Fruit fly (Drosophila melanogaster) whole organism, embryonic: Measurements from ENCODE around the gene goe.
A peak's percentile ranks its signal among the peaks of the same experiment; 100 is the strongest.

Experiments
- Abd-B ChIP-seq: fragments of 200-800 bp; sonication (Bioruptor generic); optimal IDR thresholded peaks from 2 replicates; lab custom pipeline; 2018; ENCODE audit warnings: missing biosample characterization, mild to moderate bottlenecking, missing genetic modification characterization, moderate library complexity
- Aef1 ChIP-seq: fragments of 200-800 bp; sonication (Bioruptor generic); IDR thresholded peaks from 3 replicates; pipeline ENCODE4 v1.3.6; 2022; ENCODE audit warnings: missing biosample characterization, missing genetic modification characterization
- C15 ChIP-seq: fragments of 200-800 bp; sonication (Bioruptor generic); IDR thresholded peaks from 3 replicates; pipeline ENCODE4 v1.3.6; 2022; ENCODE audit warnings: missing biosample characterization, missing genetic modification characterization
- CG10543 ChIP-seq: fragments of 200-800 bp; sonication (Bioruptor generic); optimal IDR thresholded peaks from 3 replicates; lab custom pipeline; 2017; ENCODE audit warnings: missing biosample characterization, mild to moderate bottlenecking, missing genetic modification characterization, moderate library complexity
- CG11398 ChIP-seq: fragments of 200-800 bp; sonication (Bioruptor generic); optimal IDR thresholded peaks from 2 replicates; lab custom pipeline; 2016; ENCODE audit warnings: missing biosample characterization, missing genetic modification characterization
- CG11560 ChIP-seq: fragments of 200-800 bp; sonication (Bioruptor generic); IDR thresholded peaks from 3 replicates; pipeline ENCODE4 v1.3.6; 2022; ENCODE audit warnings: missing biosample characterization, missing genetic modification characterization
- CG13296 ChIP-seq: fragments of 200-800 bp; sonication (Bioruptor generic); optimal IDR thresholded peaks from 3 replicates; lab custom pipeline; 2018; ENCODE audit warnings: missing biosample characterization, mild to moderate bottlenecking, missing genetic modification characterization
- CG15269 ChIP-seq: fragments of 200-800 bp; sonication (Bioruptor generic); optimal IDR thresholded peaks from 2 replicates; lab custom pipeline; 2018; ENCODE audit warnings: missing biosample characterization, mild to moderate bottlenecking, missing genetic modification characterization, moderate library complexity
- CG1603 ChIP-seq: fragments of 200-800 bp; sonication (Bioruptor generic); optimal IDR thresholded peaks from 2 replicates; lab custom pipeline; 2019; ENCODE audit warnings: missing biosample characterization, mild to moderate bottlenecking, missing genetic modification characterization, moderate library complexity
- CG17328 ChIP-seq: fragments of 200-800 bp; sonication (Bioruptor generic); IDR thresholded peaks from 2 replicates; pipeline ENCODE4 v1.3.6; 2022; ENCODE audit warnings: missing biosample characterization, missing genetic modification characterization
- CG18476 ChIP-seq: fragments of 200-800 bp; sonication (Bioruptor generic); optimal IDR thresholded peaks from 2 replicates; lab custom pipeline; 2016; ENCODE audit warnings: missing biosample characterization, mild to moderate bottlenecking, missing genetic modification characterization
- CG2199 ChIP-seq: fragments of 200-800 bp; sonication (Bioruptor generic); IDR thresholded peaks from 3 replicates; pipeline ENCODE4 v1.3.6; 2022; ENCODE audit warnings: missing biosample characterization, missing genetic modification characterization
- CG3065 ChIP-seq: fragments of 200-800 bp; sonication (Bioruptor generic); optimal IDR thresholded peaks from 2 replicates; lab custom pipeline; 2016; ENCODE audit warnings: missing biosample characterization, missing genetic modification characterization
- CG31441 ChIP-seq: fragments of 200-800 bp; sonication (Bioruptor generic); IDR thresholded peaks from 2 replicates; pipeline ENCODE4 v1.3.6; 2022; ENCODE audit warnings: missing biosample characterization, missing genetic modification characterization
- CG32772 ChIP-seq: fragments of 200-800 bp; sonication (Bioruptor generic); IDR thresholded peaks from 2 replicates; pipeline ENCODE4 v1.3.6; 2022; ENCODE audit warnings: missing biosample characterization, missing genetic modification characterization
- CG3847 ChIP-seq: fragments of 200-800 bp; sonication (Bioruptor generic); IDR thresholded peaks from 2 replicates; pipeline ENCODE4 v1.3.6; 2022; ENCODE audit warnings: missing biosample characterization, missing genetic modification characterization
- CG4617 ChIP-seq: fragments of 200-800 bp; sonication (Bioruptor generic); optimal IDR thresholded peaks from 3 replicates; lab custom pipeline; 2016; ENCODE audit warnings: missing biosample characterization, missing genetic modification characterization, borderline replicate concordance
- CG5953 ChIP-seq: fragments of 200-800 bp; sonication (Bioruptor generic); IDR thresholded peaks from 2 replicates; pipeline ENCODE4 v1.3.6; 2022; ENCODE audit warnings: missing biosample characterization, missing genetic modification characterization
- CG6791 ChIP-seq: fragments of 200-800 bp; sonication (Bioruptor generic); IDR thresholded peaks from 3 replicates; pipeline ENCODE4 v1.3.6; 2022; ENCODE audit warnings: missing biosample characterization, missing genetic modification characterization; ENCODE audit not compliant: partially characterized antibody
- CG7271 ChIP-seq: fragments of 200-800 bp; sonication (Bioruptor generic); optimal IDR thresholded peaks from 2 replicates; lab custom pipeline; 2018; ENCODE audit warnings: missing biosample characterization, mild to moderate bottlenecking, missing genetic modification characterization, moderate library complexity
- CG7839 ChIP-seq: fragments of 200-800 bp; sonication (Bioruptor generic); optimal IDR thresholded peaks from 3 replicates; lab custom pipeline; 2018; ENCODE audit warnings: missing biosample characterization, mild to moderate bottlenecking, missing genetic modification characterization, moderate library complexity
- CG8290 ChIP-seq, 3 experiments: fragments of 200-800 bp; sonication (Bioruptor generic); optimal IDR thresholded peaks; 2 replicates each; lab custom pipeline; 2016 to 2019; ENCODE audit warnings: missing biosample characterization in 3 of 3, missing genetic modification characterization in 3 of 3, mild to moderate bottlenecking in 2 of 3, moderate library complexity in 1 of 3
- CG8388 ChIP-seq: fragments of 200-800 bp; sonication (Bioruptor generic); optimal IDR thresholded peaks from 2 replicates; lab custom pipeline; 2019; ENCODE audit warnings: missing biosample characterization, mild to moderate bottlenecking, missing genetic modification characterization, moderate library complexity
- CTCF ChIP-seq: fragments of 200-800 bp; sonication (Bioruptor generic); optimal IDR thresholded peaks from 2 replicates; lab custom pipeline; 2017; ENCODE audit warnings: missing biosample characterization, mild to moderate bottlenecking, missing genetic modification characterization, moderate library complexity
- D ChIP-seq, 2 experiments: fragments of 200-800 bp in 1 of 2; fragments of >200 bp in 1 of 2; sonication (Bioruptor generic) in 1 of 2; optimal IDR thresholded peaks; 2 replicates in 1 of 2; 3 replicates in 1 of 2; lab custom pipeline; 2017; ENCODE audit warnings: mild to moderate bottlenecking in 1 of 2, missing biosample characterization in 1 of 2, missing genetic modification characterization in 1 of 2, missing genetic modification reagents in 1 of 2
- Dll ChIP-seq: fragments of 200-800 bp; sonication (Bioruptor generic); IDR thresholded peaks from 4 replicates; pipeline ENCODE4 v1.3.6; 2022; ENCODE audit warnings: missing biosample characterization, missing genetic modification characterization; ENCODE audit not compliant: partially characterized antibody
- Hr78 ChIP-seq, 2 experiments: fragments of 200-800 bp in 1 of 2; fragments of >200 bp in 1 of 2; sonication (Bioruptor generic) in 1 of 2; optimal IDR thresholded peaks; 2 replicates each; lab custom pipeline; 2017 to 2019; ENCODE audit warnings: missing biosample characterization in 2 of 2, missing genetic modification characterization in 2 of 2, mild to moderate bottlenecking in 1 of 2, moderate library complexity in 1 of 2
- Jarid2 ChIP-seq: fragments of 200-800 bp; sonication (Bioruptor generic); optimal IDR thresholded peaks from 3 replicates; lab custom pipeline; 2017; ENCODE audit warnings: mild to moderate bottlenecking, missing biosample characterization, missing genetic modification reagents, missing genetic modification characterization
- Med ChIP-seq: fragments of 200-800 bp; sonication (Bioruptor generic); peaks from one replicate; lab custom pipeline; 2016; ENCODE audit warnings: missing biosample characterization, missing genetic modification characterization, mild to moderate bottlenecking, inconsistent platforms, moderate library complexity
- Meics ChIP-seq: fragments of 200-800 bp; sonication (Bioruptor generic); optimal IDR thresholded peaks from 2 replicates; lab custom pipeline; 2017; ENCODE audit warnings: missing biosample characterization, mild to moderate bottlenecking, missing genetic modification characterization
- Nf-YA ChIP-seq: fragments of 200-800 bp; sonication (Bioruptor generic); IDR thresholded peaks from 2 replicates; pipeline ENCODE4 v1.3.6; 2022; ENCODE audit warnings: missing biosample characterization, missing genetic modification characterization
- PHDP ChIP-seq: fragments of 200-800 bp; sonication (Bioruptor generic); optimal IDR thresholded peaks from 3 replicates; lab custom pipeline; 2018; ENCODE audit warnings: missing biosample characterization, mild to moderate bottlenecking, missing genetic modification characterization, moderate library complexity
- Ptx1 ChIP-seq: fragments of 200-800 bp; sonication (Bioruptor generic); IDR thresholded peaks from 2 replicates; pipeline ENCODE4 v1.3.6; 2022; ENCODE audit warnings: missing biosample characterization, missing genetic modification characterization
- Tbp ChIP-seq: fragments of >200 bp; optimal IDR thresholded peaks from 2 replicates; lab custom pipeline; 2018; ENCODE audit warnings: missing biosample characterization, missing genetic modification characterization
- Trl ChIP-seq, 3 experiments: fragments of >200 bp in 2 of 3; fragments of 200-800 bp in 1 of 3; sonication (Bioruptor generic) in 1 of 3; optimal IDR thresholded peaks; 2 replicates in 1 of 3; 3 replicates in 2 of 3; lab custom pipeline; 2016 to 2017; ENCODE audit warnings: missing biosample characterization in 1 of 3, missing genetic modification characterization in 1 of 3
- Xbp1 ChIP-seq: fragments of 200-800 bp; sonication (Bioruptor generic); optimal IDR thresholded peaks from 3 replicates; lab custom pipeline; 2016; ENCODE audit warnings: missing biosample characterization, mild to moderate bottlenecking, missing genetic modification characterization
- ac ChIP-seq: fragments of 200-800 bp; sonication (Bioruptor generic); optimal IDR thresholded peaks from 3 replicates; lab custom pipeline; 2017; ENCODE audit warnings: missing biosample characterization, mild to moderate bottlenecking, missing genetic modification characterization
- ara ChIP-seq: fragments of 200-800 bp; sonication (Bioruptor generic); IDR thresholded peaks from 2 replicates; pipeline ENCODE4 v1.3.6; 2022; ENCODE audit warnings: missing biosample characterization, missing genetic modification characterization
- bbx ChIP-seq: fragments of 200-800 bp; sonication (Bioruptor generic); IDR thresholded peaks from 2 replicates; pipeline ENCODE4 v1.3.6; 2022; ENCODE audit warnings: missing biosample characterization, missing genetic modification characterization; ENCODE audit not compliant: partially characterized antibody
- cad ChIP-seq: fragments of >200 bp; optimal IDR thresholded peaks from 2 replicates; lab custom pipeline; 2017; ENCODE audit warnings: missing biosample characterization, missing genetic modification characterization
- cg ChIP-seq: fragments of 200-800 bp; sonication (Bioruptor generic); optimal IDR thresholded peaks from 3 replicates; lab custom pipeline; 2019; ENCODE audit warnings: missing biosample characterization, mild to moderate bottlenecking, missing genetic modification characterization, moderate library complexity
- crc ChIP-seq: fragments of 200-800 bp; sonication (Bioruptor generic); optimal IDR thresholded peaks from 2 replicates; lab custom pipeline; 2016; ENCODE audit warnings: missing biosample characterization, missing genetic modification characterization
- crp ChIP-seq, 2 experiments: fragments of 200-800 bp; sonication (Bioruptor generic); optimal IDR thresholded peaks; 2 replicates in 1 of 2; 3 replicates in 1 of 2; lab custom pipeline; 2017; ENCODE audit warnings: missing biosample characterization in 2 of 2, missing genetic modification characterization in 2 of 2, mild to moderate bottlenecking in 1 of 2, moderate library complexity in 1 of 2
- grn ChIP-seq: fragments of 200-800 bp; sonication (Bioruptor generic); optimal IDR thresholded peaks from 3 replicates; lab custom pipeline; 2017; ENCODE audit warnings: missing biosample characterization, missing genetic modification characterization
- maf-S ChIP-seq: fragments of 200-800 bp; sonication (Bioruptor generic); optimal IDR thresholded peaks from 2 replicates; lab custom pipeline; 2016; ENCODE audit warnings: missing biosample characterization, missing genetic modification characterization
- phol ChIP-seq: fragments of 200-800 bp; sonication (Bioruptor generic); optimal IDR thresholded peaks from 3 replicates; lab custom pipeline; 2018; ENCODE audit warnings: missing biosample characterization, mild to moderate bottlenecking, missing genetic modification characterization, moderate library complexity
- ro ChIP-seq: fragments of 200-800 bp; sonication (Bioruptor generic); IDR thresholded peaks from 2 replicates; pipeline ENCODE4 v1.3.6; 2022; ENCODE audit warnings: missing biosample characterization, missing genetic modification characterization
- sens-2 ChIP-seq: fragments of 200-800 bp; sonication (Bioruptor generic); IDR thresholded peaks from 2 replicates; pipeline ENCODE4 v1.3.6; 2022; ENCODE audit warnings: missing biosample characterization, missing genetic modification characterization
- stc ChIP-seq: fragments of 200-800 bp; sonication (Bioruptor generic); IDR thresholded peaks from 2 replicates; pipeline ENCODE4 v1.3.6; 2022; ENCODE audit warnings: missing biosample characterization, missing genetic modification characterization
- wdn ChIP-seq: fragments of 200-800 bp; sonication (Bioruptor generic); IDR thresholded peaks from 2 replicates; pipeline ENCODE4 v1.3.6; 2022; ENCODE audit warnings: missing biosample characterization, missing genetic modification characterization

goe gene

dm6 chrX:16781055-16781454, 29.3 kb upstream of the goe start (continued):
- TF ChIP-seq CG10543, result no peak
- TF ChIP-seq Jarid2 (GFP tag; lab: Kevin White, UChicago), result no peak
- no peak for TF ChIP-seq crp (GFP tag; optimal IDR thresholded peaks at IDR 0.05; lab: Kevin White, UChicago)
- peak; percentile 8 for TF ChIP-seq CG11398 (GFP tag; lab: Kevin White, UChicago)
- TF ChIP-seq CG31441, result no peak
- no peak for TF ChIP-seq Tbp (GFP tag; lab: Kevin White, UChicago)
- TF ChIP-seq PHDP (tag; lab: Kevin White, UChicago), result peak; percentile 12
- no peak for TF ChIP-seq cg (GFP tag; lab: Kevin White, UChicago)
- TF ChIP-seq CG3847 (GFP tag; lab: Robert Waterston, UW), result peak; percentile 50
- TF ChIP-seq CG2199 (GFP tag; lab: Robert Waterston, UW), result no peak
- peak; percentile 47 for TF ChIP-seq Meics (GFP tag; lab: Kevin White, UChicago)
- TF ChIP-seq Trl (optimal IDR thresholded peaks at IDR 0.05; lab: Kevin White, UChicago), result no peak
- TF ChIP-seq Trl (GFP tag; optimal IDR thresholded peaks at IDR 0.05; lab: Kevin White, UChicago), result no peak
- 0 out of 2 replicates have a peak, but pooled peaks have one; percentile 23 for TF ChIP-seq CG17328 (GFP tag; lab: Robert Waterston, UW)
- peak; percentile 37 for TF ChIP-seq CG7839
- TF ChIP-seq Hr78 (GFP tag; optimal IDR thresholded peaks at IDR 0.05; lab: Kevin White, UChicago), result no peak
- TF ChIP-seq Xbp1, result no peak
- no peak for TF ChIP-seq Nf-YA (GFP tag; lab: Robert Waterston, UW)
- no peak for TF ChIP-seq Aef1 (GFP tag; lab: Robert Waterston, UW)
- TF ChIP-seq CG6791 (GFP tag; lab: Robert Waterston, UW), result no peak
- no peak for TF ChIP-seq Abd-B (GFP tag; lab: Kevin White, UChicago)
- no peak for TF ChIP-seq D (optimal IDR thresholded peaks at IDR 0.05; lab: Kevin White, UChicago)
- no peak for TF ChIP-seq D (GFP tag; optimal IDR thresholded peaks at IDR 0.05; lab: Kevin White, UChicago)
- TF ChIP-seq stc (GFP tag; lab: Robert Waterston, UW), result no peak
- no peak for TF ChIP-seq bbx (GFP tag; lab: Robert Waterston, UW)
- TF ChIP-seq ro (GFP tag; lab: Robert Waterston, UW), result no peak
- no peak for TF ChIP-seq CTCF (GFP tag; lab: Kevin White, UChicago)
- no peak for TF ChIP-seq CG13296
- TF ChIP-seq Dll (GFP tag; lab: Robert Waterston, UW), result no peak
- no peak for TF ChIP-seq CG3065 (GFP tag; lab: Kevin White, UChicago)
- TF ChIP-seq CG15269 (tag; lab: Kevin White, UChicago), result peak; percentile 51
- no peak for TF ChIP-seq CG32772
- 0 out of 3 replicates have a peak, but pooled peaks have one; percentile 17 for TF ChIP-seq CG11560 (tag; lab: Robert Waterston, UW)
- no peak for TF ChIP-seq C15 (GFP tag; lab: Robert Waterston, UW)
- TF ChIP-seq sens-2 (GFP tag; lab: Robert Waterston, UW), result no peak
- no peak for TF ChIP-seq CG8290 (GFP tag; optimal IDR thresholded peaks at IDR 0.05; lab: Kevin White, UChicago)
- peak in 1 of 2 experiments; percentile 69 for TF ChIP-seq CG8290 (tag; optimal IDR thresholded peaks at IDR 0.05; lab: Kevin White, UChicago)
- no peak for TF ChIP-seq grn (GFP tag; lab: Kevin White, UChicago)
- no peak for TF ChIP-seq ara (GFP tag; lab: Robert Waterston, UW)
- TF ChIP-seq CG5953 (GFP tag; lab: Robert Waterston, UW), result no peak
- TF ChIP-seq CG1603 (tag; lab: Kevin White, UChicago), result peak; percentile 16
- TF ChIP-seq crc (GFP tag; lab: Kevin White, UChicago), result no peak
- no peak for TF ChIP-seq ac (GFP tag; lab: Kevin White, UChicago)
- no peak for TF ChIP-seq cad (GFP tag; lab: Kevin White, UChicago)
- TF ChIP-seq Ptx1 (GFP tag; lab: Robert Waterston, UW), result 0 out of 2 replicates have a peak, but pooled peaks have one; percentile 33
- TF ChIP-seq wdn (GFP tag; lab: Robert Waterston, UW), result no peak
- peak; percentile 11 for TF ChIP-seq phol (tag; lab: Kevin White, UChicago)
- no peak for TF ChIP-seq CG8388
- no peak for TF ChIP-seq CG4617 (GFP tag; lab: Kevin White, UChicago)
- peak; percentile 88 for TF ChIP-seq Med (GFP tag; lab: Kevin White, UChicago)
- no peak for TF ChIP-seq CG7271
- peak; percentile 36 for TF ChIP-seq maf-S (GFP tag; lab: Kevin White, UChicago)
- no peak for TF ChIP-seq CG18476
